Worm (Caenorhabditis elegans) whole organism, midembryonic: ENCODE data around the gene ugt-21.

Source experiments
- T22C8.4 ChIP-seq: fragments of 200-800 bp; sonication (Bioruptor generic); IDR thresholded peaks from 2 replicates; pipeline ENCODE4 v1.3.6; 2022; ENCODE audit warnings: missing genetic modification characterization, missing compliant biosample characterization
- cog-1 ChIP-seq: sonication (generic microtip); optimal IDR thresholded peaks from 2 replicates; lab custom pipeline; 2016; ENCODE audit warnings: missing genetic modification characterization, missing compliant biosample characterization
- flt-1 ChIP-seq: fragments of 200-800 bp; sonication (Bioruptor generic); IDR thresholded peaks from 2 replicates; pipeline ENCODE4 v1.3.6; 2022; ENCODE audit warnings: missing genetic modification characterization, missing compliant biosample characterization
- klf-2 ChIP-seq: fragments of 200-800 bp; sonication (Bioruptor generic); conservative IDR thresholded peaks from 2 replicates; pipeline ENCODE4 v1.3.6; 2022; ENCODE audit warnings: missing genetic modification reagents, missing genetic modification characterization, missing compliant biosample characterization
- med-1 ChIP-seq: sonication (generic microtip); optimal IDR thresholded peaks from 2 replicates; lab custom pipeline; 2017; ENCODE audit warnings: missing genetic modification characterization, mild to moderate bottlenecking, missing compliant biosample characterization, antibody characterized with exemption, missing genetic modification reagents; ENCODE audit not compliant: insufficient read depth
- ref-1 ChIP-seq: fragments of 200-800 bp; sonication (Bioruptor generic); conservative IDR thresholded peaks from 2 replicates; pipeline ENCODE4 v1.3.6; 2022; ENCODE audit warnings: missing genetic modification reagents, missing genetic modification characterization, missing compliant biosample characterization
- tab-1 ChIP-seq: fragments of 200-800 bp; sonication (Bioruptor generic); IDR thresholded peaks from 2 replicates; pipeline ENCODE4 v1.3.6; 2022; ENCODE audit warnings: missing genetic modification characterization, missing compliant biosample characterization
- ztf-23 ChIP-seq: fragments of 200-800 bp; sonication (Bioruptor generic); IDR thresholded peaks from 2 replicates; pipeline ENCODE4 v1.3.6; 2022; ENCODE audit warnings: missing genetic modification reagents, missing genetic modification characterization, missing compliant biosample characterization
- ztf-29 ChIP-seq: fragments of 200-800 bp; sonication (Bioruptor generic); IDR thresholded peaks from 2 replicates; pipeline ENCODE4 v1.3.6; 2022; ENCODE audit warnings: missing genetic modification reagents, missing genetic modification characterization, missing compliant biosample characterization

Gene ugt-21

ce11 chrIV:9477135-9477928, 22.8 kb upstream of the ugt-21 start, which contains the start of gene wrt-3:
TSS of gene wrt-3 (minus strand) at chrIV:9477456.
- TF ChIP-seq T22C8.4 (GFP tag; lab: Robert Waterston, UW) (peak; percentile 95), ztf-23 (GFP tag; lab: Robert Waterston, UW) (peak; percentile 96), cog-1 (tag; lab: Kevin White, UChicago) (peak; percentile 58), klf-2 (GFP tag; lab: Robert Waterston, UW) (no peak; the same call in 1 of the 2 replicates), flt-1 (GFP tag; lab: Robert Waterston, UW) (peak; percentile 99), ztf-29 (GFP tag; lab: Robert Waterston, UW) (no peak; the same call in 1 of the 2 replicates), med-1 (GFP tag; lab: Kevin White, UChicago) (peak; percentile 89), tab-1 (peak; percentile 98), ref-1 (GFP tag; lab: Robert Waterston, UW) (peak; percentile 95)

ce11 chrIV:9480936-9481335, 19.2 kb upstream of the ugt-21 start, which contains the start of gene cng-3:
TSS of gene cng-3 (minus strand) at chrIV:9481037.
- TF ChIP-seq flt-1 (GFP tag; lab: Robert Waterston, UW): no peak
- TF ChIP-seq ztf-29 (GFP tag; lab: Robert Waterston, UW): no peak
- no peak for TF ChIP-seq klf-2 (GFP tag; lab: Robert Waterston, UW)
- no peak for TF ChIP-seq med-1 (GFP tag; lab: Kevin White, UChicago)
- TF ChIP-seq ztf-23 (GFP tag; lab: Robert Waterston, UW): no peak

- TF ChIP-seq ztf-29 (GFP tag; lab: Robert Waterston, UW) (no peak), ztf-23 (GFP tag; lab: Robert Waterston, UW) (no peak), flt-1 (GFP tag; lab: Robert Waterston, UW) (no peak), med-1 (GFP tag; lab: Kevin White, UChicago) (no peak), tab-1 (no peak), ref-1 (GFP tag; lab: Robert Waterston, UW) (no peak), klf-2 (GFP tag; lab: Robert Waterston, UW) (no peak), T22C8.4 (GFP tag; lab: Robert Waterston, UW) (no peak), cog-1 (tag; lab: Kevin White, UChicago) (no peak)
Observed at ce11 chrIV:9485040-9485439, 15.1 kb upstream of the ugt-21 start, which contains the start of gene gadr-2. TSS of gene gadr-2 (minus strand) at chrIV:9485140.

- no peak for TF ChIP-seq cog-1 (tag; lab: Kevin White, UChicago)
- TF ChIP-seq ztf-29 (GFP tag; lab: Robert Waterston, UW): no peak
- no peak for TF ChIP-seq T22C8.4 (GFP tag; lab: Robert Waterston, UW)
Observed at ce11 chrIV:9485972-9486371, 14.1 kb upstream of the ugt-21 start, which contains the start of gene sru-2. TSS of gene sru-2 (plus strand) at chrIV:9486272.

DNA sequence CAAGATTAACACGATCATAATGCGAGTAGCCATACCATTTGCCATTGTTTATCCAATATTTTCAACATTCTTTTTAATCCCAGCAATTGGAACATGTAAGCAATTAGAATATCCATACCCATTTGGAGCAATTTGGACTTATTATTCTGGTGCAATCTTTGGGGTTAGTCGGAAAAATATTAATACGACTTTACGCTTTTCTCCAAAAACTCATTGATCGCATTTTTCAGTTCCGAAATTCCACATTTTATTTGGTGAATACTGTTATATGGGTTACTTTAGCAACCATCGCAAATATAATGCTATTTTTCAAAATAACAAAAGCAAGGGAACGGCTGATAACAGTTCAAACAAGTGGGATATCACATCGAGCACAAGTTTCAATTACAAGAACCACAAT, 13.3 kb upstream of the ugt-21 start:
- TF ChIP-seq cog-1 (tag; lab: Kevin White, UChicago) (no peak), ztf-23 (GFP tag; lab: Robert Waterston, UW) (no peak), flt-1 (GFP tag; lab: Robert Waterston, UW) (no peak)

ce11 chrIV:9488315-9488714, 11.8 kb upstream of the ugt-21 start, which contains the start of gene sru-1:
TSS of gene sru-1 (plus strand) at chrIV:9488615.
- TF ChIP-seq tab-1 (no peak), ztf-23 (GFP tag; lab: Robert Waterston, UW) (no peak), med-1 (GFP tag; lab: Kevin White, UChicago) (no peak), ztf-29 (GFP tag; lab: Robert Waterston, UW) (no peak), cog-1 (tag; lab: Kevin White, UChicago) (no peak)

- TF ChIP-seq klf-2 (GFP tag; lab: Robert Waterston, UW): no peak
- TF ChIP-seq tab-1: no peak
- TF ChIP-seq ref-1 (GFP tag; lab: Robert Waterston, UW): no peak
- no peak for TF ChIP-seq T22C8.4 (GFP tag; lab: Robert Waterston, UW)
- TF ChIP-seq flt-1 (GFP tag; lab: Robert Waterston, UW): no peak
- no peak for TF ChIP-seq ztf-23 (GFP tag; lab: Robert Waterston, UW)
- TF ChIP-seq med-1 (GFP tag; lab: Kevin White, UChicago): no peak
- no peak for TF ChIP-seq cog-1 (tag; lab: Kevin White, UChicago)
- no peak for TF ChIP-seq ztf-29 (GFP tag; lab: Robert Waterston, UW)
Observed at ce11 chrIV:9490320-9490719, 9.8 kb upstream of the ugt-21 start, which contains the start of gene sru-6. TSS of gene sru-6 (plus strand) at chrIV:9490620.

DNA sequence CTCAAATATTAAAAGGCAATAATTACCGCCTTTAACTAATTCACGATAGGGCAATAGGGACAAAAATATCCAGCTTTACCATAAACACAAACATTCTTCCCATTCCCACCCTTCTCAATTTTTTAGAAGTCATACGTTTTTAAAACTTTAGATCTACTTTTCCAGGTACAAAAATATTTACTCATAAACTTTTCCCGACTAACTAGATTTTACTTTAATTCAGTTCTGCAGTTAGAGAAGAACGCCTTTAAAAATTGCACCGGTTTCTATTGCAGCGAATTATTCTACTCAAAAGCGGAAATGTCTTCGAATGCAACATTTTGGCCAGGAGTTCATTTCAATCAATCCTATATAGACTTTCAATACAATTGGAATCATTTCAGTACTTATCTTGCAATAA, 3.8 kb upstream of the ugt-21 start, which contains the start of gene sru-3:
TSS of gene sru-3 (plus strand) at position 301 of the 400 bp plus-strand sequence.
- TF ChIP-seq cog-1 (tag; lab: Kevin White, UChicago): no peak
- no peak for TF ChIP-seq med-1 (GFP tag; lab: Kevin White, UChicago)
- no peak for TF ChIP-seq klf-2 (GFP tag; lab: Robert Waterston, UW)
- TF ChIP-seq ztf-23 (GFP tag; lab: Robert Waterston, UW): no peak
- no peak for TF ChIP-seq ref-1 (GFP tag; lab: Robert Waterston, UW)
- no peak for TF ChIP-seq tab-1
- TF ChIP-seq ztf-29 (GFP tag; lab: Robert Waterston, UW): no peak
- TF ChIP-seq flt-1 (GFP tag; lab: Robert Waterston, UW): no peak
- TF ChIP-seq T22C8.4 (GFP tag; lab: Robert Waterston, UW): no peak

ce11 chrIV:9498088-9498487, 2.0 kb upstream of the ugt-21 start, which contains the start of gene sru-4:
TSS of gene sru-4 (plus strand) at chrIV:9498388.
- no peak for TF ChIP-seq ztf-23 (GFP tag; lab: Robert Waterston, UW)
- TF ChIP-seq klf-2 (GFP tag; lab: Robert Waterston, UW): no peak
- no peak for TF ChIP-seq cog-1 (tag; lab: Kevin White, UChicago)
- TF ChIP-seq ref-1 (GFP tag; lab: Robert Waterston, UW): no peak
- TF ChIP-seq med-1 (GFP tag; lab: Kevin White, UChicago): no peak
- TF ChIP-seq T22C8.4 (GFP tag; lab: Robert Waterston, UW): no peak
- TF ChIP-seq flt-1 (GFP tag; lab: Robert Waterston, UW): no peak
- no peak for TF ChIP-seq ztf-29 (GFP tag; lab: Robert Waterston, UW)
- no peak for TF ChIP-seq tab-1
